Worm (Caenorhabditis elegans): ENCODE measurements around the gene F26F12.5.

DNA sequence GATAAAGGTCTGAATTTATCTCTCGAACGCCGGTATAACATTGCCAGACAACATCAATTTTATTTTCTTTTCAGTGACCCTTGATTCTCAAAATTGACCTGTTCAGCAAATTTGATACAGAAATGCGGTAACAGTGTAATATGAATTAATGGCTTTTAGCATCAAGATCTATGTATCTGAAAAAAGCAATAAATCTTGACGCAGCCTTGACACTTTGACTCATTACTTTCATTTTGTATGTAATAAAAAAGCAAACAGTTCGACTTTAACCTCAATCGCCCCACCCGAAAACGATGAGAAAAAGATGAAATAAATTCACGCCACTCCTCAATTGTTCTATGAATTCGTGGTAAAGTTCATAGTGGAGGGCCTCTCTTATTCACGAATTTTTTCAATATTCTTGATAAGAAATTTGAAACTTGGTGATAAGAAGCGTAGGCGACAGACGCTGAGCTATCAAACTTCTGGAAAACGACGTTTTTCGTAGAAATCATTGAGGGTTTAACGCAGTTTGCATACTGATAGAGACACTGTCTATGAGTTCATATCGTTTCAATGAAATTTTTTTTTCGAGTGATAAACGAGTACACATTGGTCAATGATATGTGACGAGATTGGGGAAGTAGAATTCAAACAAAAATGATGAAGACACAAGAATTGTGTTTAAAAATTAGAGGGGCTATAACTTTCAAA is 43.4 kb downstream of the F26F12.5 start:
- TF ChIP-seq ztf-29 (GFP tag; IDR thresholded peaks at IDR 0.05) (no peak), flt-1 (GFP tag; IDR thresholded peaks at IDR 0.05) (no peak)
